Worm (Caenorhabditis elegans): ENCODE measurements around the gene vps-33.1.

DNA sequence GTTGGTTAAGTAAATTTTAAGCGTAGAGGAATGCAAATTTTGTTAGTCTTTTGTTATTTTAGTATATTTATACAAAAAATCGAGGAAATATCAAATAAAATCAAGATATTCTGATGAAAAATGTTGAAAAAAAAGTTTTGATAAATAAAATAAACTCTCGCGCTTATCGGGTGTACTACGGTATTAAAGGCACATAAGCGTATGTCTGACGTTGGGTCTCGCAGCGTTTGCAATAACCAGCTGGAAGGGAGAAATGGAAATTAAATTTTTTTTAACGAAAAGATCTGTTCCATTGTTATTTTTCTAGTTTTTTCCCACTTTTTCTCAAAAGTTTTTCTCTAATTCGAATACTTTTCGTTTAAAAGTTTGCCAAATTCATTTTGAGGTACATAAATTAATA is 11.6 kb upstream of the vps-33.1 start:
- TF ChIP-seq unc-62 (GFP tag; optimal IDR thresholded peaks at IDR 0.05 in 1 of 2) (no peak), unc-62 (tag; optimal IDR thresholded peaks at IDR 0.05) (no peak), ceh-62 (tag; optimal IDR thresholded peaks at IDR 0.05) (no peak), fos-1 (tag; optimal IDR thresholded peaks at IDR 0.05) (no peak), fkh-10 (GFP tag; optimal IDR thresholded peaks at IDR 0.05) (no peak), sdz-12 (GFP tag; optimal IDR thresholded peaks at IDR 0.05) (no peak), jun-1 (tag; optimal IDR thresholded peaks at IDR 0.05) (no peak), duxl-1 (tag; optimal IDR thresholded peaks at IDR 0.05; ENCODE audit: poor library complexity) (no peak), aha-1 (tag) (no peak), nhr-76 (tag; optimal IDR thresholded peaks at IDR 0.05) (no peak)
